Worm (Caenorhabditis elegans): ENCODE results near the gene clec-178.

Gene clec-178

DNA sequence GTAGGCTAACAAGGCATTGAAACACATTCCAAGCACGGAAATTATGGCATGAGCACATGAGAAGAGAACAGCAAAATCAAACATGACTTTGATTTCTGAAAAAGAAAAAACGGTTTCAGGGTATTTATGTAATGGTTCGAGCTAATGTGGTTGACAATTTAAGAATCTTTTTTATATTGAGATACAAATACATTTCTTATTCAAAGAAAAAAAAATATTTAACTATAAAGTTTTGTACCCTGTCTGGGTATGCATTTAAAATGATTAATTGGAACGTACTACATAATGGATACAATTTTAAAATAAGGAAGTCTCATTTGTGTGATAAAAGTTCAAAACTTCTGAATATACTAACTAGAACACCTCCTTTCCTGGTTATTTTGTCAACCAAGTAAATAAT, 23.6 kb upstream of the clec-178 start, which contains the start of gene srd-12:
Gene srd-12 (minus strand): TSS at position 101 of the 400 bp plus-strand sequence.
- TF ChIP-seq fkh-10 (GFP tag; optimal IDR thresholded peaks at IDR 0.05) (no peak), lin-39 (tag; optimal IDR thresholded peaks at IDR 0.05) (no peak), zag-1 (tag; optimal IDR thresholded peaks at IDR 0.05) (no peak), elt-3 (tag; optimal IDR thresholded peaks at IDR 0.05) (no peak), ceh-82 (tag; optimal IDR thresholded peaks at IDR 0.05) (no peak), nhr-28 (tag; optimal IDR thresholded peaks at IDR 0.05) (no peak)

DNA sequence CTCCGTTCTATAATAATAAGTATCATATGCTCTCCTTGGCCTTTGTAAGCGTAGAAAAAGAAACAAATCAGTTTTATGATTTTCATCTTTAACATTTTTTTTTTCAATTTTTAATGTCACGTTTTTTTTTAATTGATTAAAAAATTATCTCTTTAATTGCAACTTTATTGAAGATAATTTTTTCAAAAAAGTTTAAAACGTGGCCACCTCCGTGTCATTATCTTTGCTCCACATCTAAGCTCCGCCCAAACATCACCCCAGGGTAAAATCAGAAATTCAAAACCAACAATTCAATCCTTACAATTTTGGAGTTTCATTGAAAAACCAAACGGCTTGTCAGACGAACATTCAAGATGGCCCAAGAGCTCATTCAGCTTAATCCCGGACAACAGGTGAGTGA, 22.1 kb upstream of the clec-178 start, which contains the start of gene ttbk-8.2:
Gene ttbk-8.2 (plus strand): TSS at position 301 of the 400 bp plus-strand sequence.
- no peak for TF ChIP-seq tbx-2 (tag; optimal IDR thresholded peaks at IDR 0.05)
- no peak for TF ChIP-seq mml-1 (tag; optimal IDR thresholded peaks at IDR 0.05)
- TF ChIP-seq nfya-1 (tag; optimal IDR thresholded peaks at IDR 0.05; ENCODE audit: insufficient read depth) = no peak
- no peak for TF ChIP-seq unc-39 (tag; optimal IDR thresholded peaks at IDR 0.05)
- TF ChIP-seq zag-1 (tag; optimal IDR thresholded peaks at IDR 0.05) = no peak
- TF ChIP-seq R02D3.7 (tag; optimal IDR thresholded peaks at IDR 0.05) = no peak
- TF ChIP-seq pqm-1 (tag; optimal IDR thresholded peaks at IDR 0.05) = no peak
- TF ChIP-seq unc-62 (GFP tag; optimal IDR thresholded peaks at IDR 0.05) = no peak
- no peak for TF ChIP-seq fkh-10 (GFP tag; optimal IDR thresholded peaks at IDR 0.05)
- no peak for TF ChIP-seq aly-2 (tag; optimal IDR thresholded peaks at IDR 0.05)
- no peak for TF ChIP-seq mdl-1 (tag; optimal IDR thresholded peaks at IDR 0.05)
- no peak for TF ChIP-seq nhr-67 (tag; optimal IDR thresholded peaks at IDR 0.05)

DNA sequence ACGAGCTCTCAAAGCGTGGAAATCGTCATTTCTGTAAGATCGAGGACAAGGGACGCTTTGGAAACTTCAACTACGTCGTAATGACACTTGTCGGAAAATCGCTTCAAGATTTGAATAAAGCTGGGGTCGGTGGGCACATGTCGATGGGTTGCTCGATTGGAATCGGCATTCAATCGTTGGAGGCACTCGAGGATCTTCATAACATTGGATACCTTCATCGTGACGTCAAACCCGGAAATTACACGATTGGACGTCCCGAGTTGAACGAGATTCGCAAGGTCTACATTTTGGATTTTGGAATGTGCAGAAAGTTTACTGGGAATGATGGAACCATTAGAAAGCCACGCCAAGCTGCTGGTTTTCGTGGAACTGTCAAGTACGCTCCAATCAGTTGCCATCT, 21.2 kb upstream of the clec-178 start:
- TF ChIP-seq ceh-9 (tag; optimal IDR thresholded peaks at IDR 0.05) (no peak), skn-1 (tag; optimal IDR thresholded peaks at IDR 0.05) (no peak), mdl-1 (tag; optimal IDR thresholded peaks at IDR 0.05) (no peak), pha-4 (tag; optimal IDR thresholded peaks at IDR 0.05) (no peak), ceh-28 (tag; optimal IDR thresholded peaks at IDR 0.05) (no peak), lin-15B (tag; optimal IDR thresholded peaks at IDR 0.05) (no peak)

DNA sequence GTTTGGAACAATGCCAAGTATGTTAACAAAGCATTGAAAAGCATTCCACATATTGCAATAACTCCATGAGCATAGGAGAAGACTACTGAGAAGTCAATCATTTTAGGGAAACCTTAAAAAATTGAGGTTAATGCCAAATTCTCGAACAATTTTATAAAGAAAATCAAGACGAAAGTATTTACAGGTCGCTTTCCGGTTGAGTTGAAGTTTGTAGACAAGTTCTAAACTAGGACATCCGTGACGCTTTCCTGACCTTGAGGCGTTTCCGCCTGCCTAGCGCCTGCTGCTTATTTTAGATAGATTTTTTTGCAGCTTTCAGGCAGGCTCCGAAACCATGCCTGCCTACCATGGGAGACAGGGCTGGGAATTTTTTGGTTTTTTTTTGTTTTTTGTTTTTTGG, 18.2 kb upstream of the clec-178 start, which contains the start of gene srd-13:
Gene srd-13 (minus strand): TSS at position 101 of the 400 bp plus-strand sequence.
- TF ChIP-seq elt-3 (tag; optimal IDR thresholded peaks at IDR 0.05) = no peak
- TF ChIP-seq ztf-4 (tag; optimal IDR thresholded peaks at IDR 0.05) = no peak
- TF ChIP-seq mdl-1 (tag; optimal IDR thresholded peaks at IDR 0.05) = no peak
- TF ChIP-seq jun-1 (tag; optimal IDR thresholded peaks at IDR 0.05) = no peak
- no peak for TF ChIP-seq fos-1 (tag; optimal IDR thresholded peaks at IDR 0.05)
- no peak for TF ChIP-seq fkh-10 (GFP tag; optimal IDR thresholded peaks at IDR 0.05)
- TF ChIP-seq mml-1 (tag; optimal IDR thresholded peaks at IDR 0.05) = no peak
- no peak for TF ChIP-seq nhr-76 (tag; optimal IDR thresholded peaks at IDR 0.05)
- no peak for TF ChIP-seq nhr-28 (tag; optimal IDR thresholded peaks at IDR 0.05)
- no peak for TF ChIP-seq ceh-16 (tag; optimal IDR thresholded peaks at IDR 0.05)
- no peak for TF ChIP-seq nhr-43 (tag; optimal IDR thresholded peaks at IDR 0.05; ENCODE audit: poor library complexity, severe bottlenecking)
- no peak for TF ChIP-seq nhr-77 (tag; optimal IDR thresholded peaks at IDR 0.05)
- no peak for TF ChIP-seq unc-62 (GFP tag; optimal IDR thresholded peaks at IDR 0.05)
- TF ChIP-seq unc-39 (tag; optimal IDR thresholded peaks at IDR 0.05) = no peak
- no peak for TF ChIP-seq nhr-23 (tag; optimal IDR thresholded peaks at IDR 0.05)
- TF ChIP-seq aly-2 (tag; optimal IDR thresholded peaks at IDR 0.05) = no peak
- TF ChIP-seq ama-1 (optimal IDR thresholded peaks at IDR 0.05) = no peak
- TF ChIP-seq ceh-9 (tag; optimal IDR thresholded peaks at IDR 0.05) = no peak
- no peak for TF ChIP-seq nhr-67 (tag; optimal IDR thresholded peaks at IDR 0.05)

DNA sequence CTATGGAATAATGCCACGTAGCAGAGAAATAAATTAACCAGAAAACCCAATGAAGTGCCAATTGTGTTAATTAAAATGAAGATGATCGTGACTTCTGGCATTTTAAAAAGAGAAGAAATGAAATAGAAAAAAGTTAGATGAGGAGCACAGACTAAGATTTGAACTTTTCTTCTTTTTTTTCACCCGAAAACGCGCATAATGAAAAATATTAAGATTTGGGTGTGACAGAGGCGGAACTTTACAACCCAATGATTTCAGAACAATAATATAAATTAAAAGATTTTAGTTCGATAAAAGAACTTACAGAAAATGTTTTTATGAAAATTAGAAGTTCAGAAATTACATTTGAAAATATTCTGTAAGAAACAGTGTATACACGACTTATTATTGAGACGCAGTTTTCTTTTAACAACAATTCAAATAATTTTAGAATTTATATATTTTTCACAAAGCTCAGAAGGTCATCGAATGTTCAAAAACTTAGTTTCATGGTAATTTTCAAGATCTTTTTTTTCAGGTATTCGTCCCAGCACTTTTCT, 8.2 kb upstream of the clec-178 start, which contains the start of the genes srd-8 and B0547.2:
Gene srd-8 (minus strand): TSS at position 101 of the 539 bp plus-strand sequence.
Gene B0547.2 (plus strand): TSS at position 489 of the 539 bp plus-strand sequence.
- TF ChIP-seq ama-1 (optimal IDR thresholded peaks at IDR 0.05) = no peak
- no peak for TF ChIP-seq ceh-82 (tag; optimal IDR thresholded peaks at IDR 0.05)

DNA sequence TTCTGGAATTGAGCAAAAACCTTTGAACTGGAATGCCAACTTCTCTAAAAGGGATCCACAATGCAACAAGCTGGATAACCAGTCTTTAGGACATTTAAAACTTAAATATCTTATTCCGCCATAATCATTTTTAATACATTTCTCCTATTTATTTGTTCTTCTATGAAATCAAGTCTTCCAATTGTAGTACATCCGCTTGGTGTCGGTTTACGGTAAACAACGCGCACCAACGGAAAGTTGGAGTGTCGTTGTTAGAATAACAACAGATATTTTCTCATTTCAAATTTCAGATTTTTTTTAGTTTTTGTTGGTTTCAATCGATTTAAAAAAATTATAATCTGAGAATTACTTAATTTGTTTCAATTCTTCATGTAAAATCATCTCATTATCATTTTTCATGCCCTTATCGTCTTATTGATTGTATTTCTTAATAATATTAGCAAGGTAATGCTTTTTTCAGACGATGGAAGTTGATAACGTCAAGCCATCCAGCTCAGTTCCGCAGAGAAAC, 4.6 kb upstream of the clec-178 start, which contains the start of gene csn-5:
Gene csn-5 (plus strand): TSS at position 461 of the 511 bp plus-strand sequence.
- TF ChIP-seq jun-1 (tag; optimal IDR thresholded peaks at IDR 0.05) (no peak), R02D3.7 (tag; optimal IDR thresholded peaks at IDR 0.05) (peak; percentile 90), pha-4 (tag; optimal IDR thresholded peaks at IDR 0.05) (peak; percentile 56), zag-1 (tag; optimal IDR thresholded peaks at IDR 0.05) (no peak), lin-15B (tag; optimal IDR thresholded peaks at IDR 0.05) (peak; percentile 20), nfya-1 (tag; optimal IDR thresholded peaks at IDR 0.05; ENCODE audit: insufficient read depth) (peak; percentile 15), ceh-16 (tag; optimal IDR thresholded peaks at IDR 0.05) (no peak), lsy-12 (tag; optimal IDR thresholded peaks at IDR 0.05) (no peak), nhr-12 (tag; optimal IDR thresholded peaks at IDR 0.05) (no peak), nhr-67 (tag; optimal IDR thresholded peaks at IDR 0.05) (no peak)

Data from whole organism, L3 larva.